Fruit fly (Drosophila melanogaster) whole organism, embryonic: ENCODE data around the gene CalpB.

Experiments
- CG12769 ChIP-seq: fragments of 200-800 bp; sonication (Bioruptor generic); optimal IDR thresholded peaks from 2 replicates; lab custom pipeline; 2019; ENCODE audit warnings: missing biosample characterization, mild to moderate bottlenecking, missing genetic modification characterization, moderate library complexity
- CG13123 ChIP-seq: fragments of 200-800 bp; sonication (Bioruptor generic); optimal IDR thresholded peaks from 2 replicates; lab custom pipeline; 2016; ENCODE audit warnings: missing biosample characterization, missing genetic modification characterization
- CG13424 ChIP-seq: fragments of 200-800 bp; sonication (Bioruptor generic); optimal IDR thresholded peaks from 2 replicates; lab custom pipeline; 2019; ENCODE audit warnings: missing biosample characterization, mild to moderate bottlenecking, missing genetic modification characterization, moderate library complexity
- CG13894 ChIP-seq: fragments of 200-800 bp; sonication (Bioruptor generic); optimal IDR thresholded peaks from 3 replicates; lab custom pipeline; 2018; ENCODE audit warnings: missing biosample characterization, mild to moderate bottlenecking, missing genetic modification characterization, moderate library complexity
- CG14050 ChIP-seq: fragments of 200-800 bp; sonication (Bioruptor generic); IDR thresholded peaks from 3 replicates; pipeline ENCODE4 v1.3.6; 2022; ENCODE audit warnings: missing biosample characterization, missing genetic modification characterization
- CG14710 ChIP-seq: fragments of 200-800 bp; sonication (Bioruptor generic); optimal IDR thresholded peaks from 3 replicates; lab custom pipeline; 2019; ENCODE audit warnings: missing biosample characterization, mild to moderate bottlenecking, missing genetic modification characterization, moderate library complexity
- CG15514 ChIP-seq: fragments of 200-800 bp; sonication (Bioruptor generic); optimal IDR thresholded peaks from 3 replicates; lab custom pipeline; 2017; ENCODE audit warnings: missing biosample characterization, missing genetic modification characterization, mild to moderate bottlenecking, moderate library complexity, missing genetic modification reagents
- CG1647 ChIP-seq: fragments of 200-800 bp; sonication (Bioruptor generic); optimal IDR thresholded peaks from 3 replicates; lab custom pipeline; 2016; ENCODE audit warnings: missing biosample characterization, missing genetic modification characterization
- CG16779 ChIP-seq: fragments of 200-800 bp; sonication (Bioruptor generic); IDR thresholded peaks from 2 replicates; pipeline ENCODE4 v1.3.6; 2022; ENCODE audit warnings: missing biosample characterization, missing genetic modification characterization
- CG17361 ChIP-seq: fragments of 200-800 bp; sonication (Bioruptor generic); IDR thresholded peaks from 3 replicates; pipeline ENCODE4 v1.3.6; 2022; ENCODE audit warnings: missing biosample characterization, missing genetic modification characterization
- CG1792 ChIP-seq: fragments of 200-800 bp; sonication (Bioruptor generic); optimal IDR thresholded peaks from 2 replicates; lab custom pipeline; 2016; ENCODE audit warnings: missing biosample characterization, missing genetic modification characterization
- CG18599 ChIP-seq: fragments of 200-800 bp; sonication (Bioruptor generic); optimal IDR thresholded peaks from 3 replicates; lab custom pipeline; 2017; ENCODE audit warnings: missing biosample characterization, missing genetic modification characterization, mild to moderate bottlenecking, moderate library complexity, missing genetic modification reagents
- CG2116 ChIP-seq: fragments of 200-800 bp; sonication (Bioruptor generic); optimal IDR thresholded peaks from 3 replicates; lab custom pipeline; 2018; ENCODE audit warnings: missing biosample characterization, mild to moderate bottlenecking, missing genetic modification characterization
- CG2129 ChIP-seq: fragments of 200-800 bp; sonication (Bioruptor generic); IDR thresholded peaks from 2 replicates; pipeline ENCODE4 v1.3.6; 2022; ENCODE audit warnings: missing biosample characterization, missing genetic modification characterization; ENCODE audit not compliant: partially characterized antibody
- CG32772 ChIP-seq: fragments of 200-800 bp; sonication (Bioruptor generic); IDR thresholded peaks from 2 replicates; pipeline ENCODE4 v1.3.6; 2022; ENCODE audit warnings: missing biosample characterization, missing genetic modification characterization
- CG3726 ChIP-seq: fragments of 200-800 bp; sonication (Bioruptor generic); IDR thresholded peaks from 3 replicates; pipeline ENCODE4, ENCODE4 v1.3.6; 2022; ENCODE audit warnings: missing biosample characterization, missing genetic modification characterization
- CG4820 ChIP-seq: fragments of 200-800 bp; sonication (Bioruptor generic); optimal IDR thresholded peaks from 3 replicates; lab custom pipeline; 2016; ENCODE audit warnings: missing biosample characterization, missing genetic modification characterization
- CG7357 ChIP-seq: fragments of 200-800 bp; sonication (Bioruptor generic); IDR thresholded peaks from 3 replicates; pipeline ENCODE4 v1.3.6; 2022; ENCODE audit warnings: missing biosample characterization, missing genetic modification characterization
- CG8478 ChIP-seq: fragments of >200 bp; optimal IDR thresholded peaks from 2 replicates; lab custom pipeline; 2018
- CHES-1-like ChIP-seq: fragments of 200-800 bp; sonication (Bioruptor generic); optimal IDR thresholded peaks from 2 replicates; lab custom pipeline; 2016; ENCODE audit warnings: missing biosample characterization, missing genetic modification characterization
- Chrac-16 ChIP-seq: fragments of 200-800 bp; sonication (Bioruptor generic); optimal IDR thresholded peaks from 3 replicates; lab custom pipeline; 2016; ENCODE audit warnings: missing biosample characterization, missing genetic modification characterization
- CoRest ChIP-seq: fragments of 200-800 bp; sonication (Bioruptor generic); optimal IDR thresholded peaks from 3 replicates; lab custom pipeline; 2018; ENCODE audit warnings: missing biosample characterization, mild to moderate bottlenecking, missing genetic modification characterization, moderate library complexity
- Dbx ChIP-seq: fragments of 200-800 bp; sonication (Bioruptor generic); IDR thresholded peaks from 3 replicates; pipeline ENCODE4 v1.3.6; 2022; ENCODE audit warnings: missing biosample characterization, missing genetic modification characterization
- E2f1 ChIP-seq: fragments of 200-800 bp; sonication (Bioruptor generic); IDR thresholded peaks from 2 replicates; pipeline ENCODE4 v1.3.6; 2022; ENCODE audit warnings: missing biosample characterization, missing genetic modification characterization
- Ets97D ChIP-seq: fragments of 200-800 bp; sonication (Bioruptor generic); optimal IDR thresholded peaks from 3 replicates; lab custom pipeline; 2016; ENCODE audit warnings: missing biosample characterization, missing genetic modification characterization
- HLH54F ChIP-seq: fragments of 200-800 bp; sonication (Bioruptor generic); optimal IDR thresholded peaks from 3 replicates; lab custom pipeline; 2016; ENCODE audit warnings: missing biosample characterization, missing genetic modification characterization
- Jarid2 ChIP-seq: fragments of 200-800 bp; sonication (Bioruptor generic); optimal IDR thresholded peaks from 3 replicates; lab custom pipeline; 2017; ENCODE audit warnings: mild to moderate bottlenecking, missing biosample characterization, missing genetic modification reagents, missing genetic modification characterization
- MTF-1 ChIP-seq: fragments of 200-800 bp; sonication (Bioruptor generic); optimal IDR thresholded peaks from 2 replicates; lab custom pipeline; 2018; ENCODE audit warnings: missing biosample characterization, mild to moderate bottlenecking, missing genetic modification characterization, borderline replicate concordance
- Optix ChIP-seq: fragments of 200-800 bp; sonication (Bioruptor generic); IDR thresholded peaks from 3 replicates; pipeline ENCODE4 v1.3.6; 2022; ENCODE audit warnings: missing biosample characterization, missing genetic modification characterization
- Poxn ChIP-seq: fragments of 200-800 bp; sonication (Bioruptor generic); IDR thresholded peaks from 2 replicates; pipeline ENCODE4 v1.3.6; 2022; ENCODE audit warnings: missing biosample characterization, missing genetic modification characterization
- Stat92E ChIP-seq, 3 experiments: fragments of >200 bp in 2 of 3; fragments of 200-800 bp in 1 of 3; sonication (Bioruptor generic) in 1 of 3; optimal IDR thresholded peaks; 2 replicates each; lab custom pipeline; 2017 to 2019; ENCODE audit warnings: missing biosample characterization in 3 of 3, missing genetic modification characterization in 3 of 3, mild to moderate bottlenecking in 1 of 3, moderate library complexity in 1 of 3
- Xbp1 ChIP-seq: fragments of 200-800 bp; sonication (Bioruptor generic); optimal IDR thresholded peaks from 3 replicates; lab custom pipeline; 2016; ENCODE audit warnings: missing biosample characterization, mild to moderate bottlenecking, missing genetic modification characterization
- YL-1 ChIP-seq: fragments of 200-800 bp; sonication (Bioruptor generic); optimal IDR thresholded peaks from 3 replicates; lab custom pipeline; 2017; ENCODE audit warnings: missing biosample characterization, mild to moderate bottlenecking, missing genetic modification characterization
- bcd ChIP-seq: fragments of 200-800 bp; sonication (Bioruptor generic); optimal IDR thresholded peaks from 2 replicates; lab custom pipeline; 2017; ENCODE audit warnings: missing biosample characterization, mild to moderate bottlenecking, missing genetic modification characterization
- btn ChIP-seq: fragments of 200-800 bp; sonication (Bioruptor generic); optimal IDR thresholded peaks from 2 replicates; lab custom pipeline; 2016; ENCODE audit warnings: missing biosample characterization, missing genetic modification characterization
- dan ChIP-seq: fragments of 200-800 bp; sonication (Bioruptor generic); IDR thresholded peaks from 2 replicates; pipeline ENCODE4 v1.3.6; 2022; ENCODE audit warnings: missing biosample characterization, missing genetic modification characterization
- esg ChIP-seq: fragments of 200-800 bp; sonication (Bioruptor generic); conservative IDR thresholded peaks from 2 replicates; pipeline ENCODE4 v1.3.6; 2022; ENCODE audit warnings: missing biosample characterization, missing genetic modification characterization
- hbn ChIP-seq: fragments of 200-800 bp; sonication (Bioruptor generic); IDR thresholded peaks from 2 replicates; pipeline ENCODE4 v1.3.6; 2022; ENCODE audit warnings: missing biosample characterization, missing genetic modification characterization; ENCODE audit not compliant: partially characterized antibody
- inv ChIP-seq: fragments of 200-800 bp; sonication (Bioruptor generic); IDR thresholded peaks from 2 replicates; pipeline ENCODE4 v1.3.6; 2022; ENCODE audit warnings: missing biosample characterization, missing genetic modification characterization; ENCODE audit not compliant: partially characterized antibody
- jing ChIP-seq: fragments of 200-800 bp; sonication (Bioruptor generic); optimal IDR thresholded peaks from 2 replicates; lab custom pipeline; 2018; ENCODE audit warnings: missing biosample characterization, mild to moderate bottlenecking, missing genetic modification characterization
- nau ChIP-seq: fragments of 200-800 bp; sonication (Bioruptor generic); optimal IDR thresholded peaks from 3 replicates; lab custom pipeline; 2017; ENCODE audit warnings: missing biosample characterization, mild to moderate bottlenecking, missing genetic modification characterization, missing genetic modification reagents
- odd ChIP-seq: fragments of 200-800 bp; sonication (Bioruptor generic); optimal IDR thresholded peaks from 2 replicates; lab custom pipeline; 2017; ENCODE audit warnings: missing biosample characterization, mild to moderate bottlenecking, missing genetic modification characterization
- peb ChIP-seq: fragments of 200-800 bp; sonication (Bioruptor generic); IDR thresholded peaks from 2 replicates; pipeline ENCODE4 v1.3.6; 2022; ENCODE audit warnings: missing biosample characterization, missing genetic modification characterization
- pzg ChIP-seq: fragments of 200-800 bp; sonication (Bioruptor generic); optimal IDR thresholded peaks from 3 replicates; lab custom pipeline; 2018; ENCODE audit warnings: missing biosample characterization, mild to moderate bottlenecking, missing genetic modification characterization, moderate library complexity
- schlank ChIP-seq: fragments of 200-800 bp; sonication (Bioruptor generic); optimal IDR thresholded peaks from 2 replicates; lab custom pipeline; 2018; ENCODE audit warnings: missing biosample characterization, mild to moderate bottlenecking, missing genetic modification characterization
- slp2 ChIP-seq: fragments of 200-800 bp; sonication (Bioruptor generic); optimal IDR thresholded peaks from 2 replicates; lab custom pipeline; 2016; ENCODE audit warnings: missing biosample characterization, missing genetic modification characterization
- tgo ChIP-seq: fragments of 200-800 bp; sonication (Bioruptor generic); IDR thresholded peaks from 3 replicates; pipeline ENCODE4 v1.3.6; 2022; ENCODE audit warnings: missing biosample characterization, missing genetic modification characterization
- toy ChIP-seq: fragments of 200-800 bp; sonication (Bioruptor generic); IDR thresholded peaks from 2 replicates; pipeline ENCODE4 v1.3.6; 2022; ENCODE audit warnings: missing biosample characterization, missing genetic modification characterization
- trem ChIP-seq: fragments of 200-800 bp; optimal IDR thresholded peaks from 3 replicates; lab custom pipeline; 2019; ENCODE audit warnings: missing biosample characterization, mild to moderate bottlenecking, missing genetic modification characterization, moderate library complexity
- trh ChIP-seq: fragments of 200-800 bp; sonication (Bioruptor generic); optimal IDR thresholded peaks from 2 replicates; lab custom pipeline; 2016; ENCODE audit warnings: missing biosample characterization, missing genetic modification characterization
- wdn ChIP-seq: fragments of 200-800 bp; sonication (Bioruptor generic); IDR thresholded peaks from 2 replicates; pipeline ENCODE4 v1.3.6; 2022; ENCODE audit warnings: missing biosample characterization, missing genetic modification characterization

Gene CalpB

dm6 chr3L:9859624-9860023 is 28.9 kb upstream of the CalpB start, which contains the start of gene CG10809 (continued):
- TF ChIP-seq Xbp1 (GFP tag; lab: Kevin White, UChicago), result peak; percentile 39
- no peak for TF ChIP-seq CG7357 (GFP tag; lab: Robert Waterston, UW)
- peak; percentile 91 for TF ChIP-seq inv (GFP tag; lab: Robert Waterston, UW)
- TF ChIP-seq Dbx, result peak; percentile 28; the same call in 1 of the 3 replicates
- TF ChIP-seq tgo (GFP tag; lab: Robert Waterston, UW), result no peak
- TF ChIP-seq YL-1 (GFP tag; lab: Kevin White, UChicago), result peak; percentile 88
- no peak for TF ChIP-seq E2f1 (GFP tag; lab: Robert Waterston, UW)
- TF ChIP-seq CG17361 (GFP tag; lab: Robert Waterston, UW), result peak; percentile 56; the same call in 2 of the 3 replicates
- TF ChIP-seq CG14050 (GFP tag; lab: Robert Waterston, UW), result no peak
- TF ChIP-seq trem, result peak; percentile 80
- no peak for TF ChIP-seq CG3726 (GFP tag; lab: Robert Waterston, UW)
- TF ChIP-seq jing (GFP tag; lab: Kevin White, UChicago), result no peak
- peak; percentile 38 for TF ChIP-seq trh
- no peak for TF ChIP-seq dan (GFP tag; lab: Robert Waterston, UW)
- peak; percentile 21 for TF ChIP-seq Chrac-16 (GFP tag; lab: Kevin White, UChicago)
- no peak for TF ChIP-seq schlank (tag; lab: Kevin White, UChicago)
- TF ChIP-seq peb (GFP tag; lab: Robert Waterston, UW), result no peak
- TF ChIP-seq CG14710 (tag; lab: Kevin White, UChicago), result peak; percentile 79
- no peak for TF ChIP-seq CG12769 (tag; lab: Kevin White, UChicago)
- peak; percentile 48 for TF ChIP-seq CoRest (tag; lab: Kevin White, UChicago)
- TF ChIP-seq CG13424, result peak; percentile 16
- TF ChIP-seq btn, result no peak
- peak; percentile 34 for TF ChIP-seq bcd (GFP tag; lab: Kevin White, UChicago)
- TF ChIP-seq CG2129, result peak; percentile 83
- no peak for TF ChIP-seq esg (GFP tag; lab: Robert Waterston, UW)
- no peak for TF ChIP-seq Stat92E (GFP tag; optimal IDR thresholded peaks at IDR 0.05; lab: Kevin White, UChicago)
- no peak for TF ChIP-seq wdn (GFP tag; lab: Robert Waterston, UW)
- TF ChIP-seq slp2 (GFP tag; lab: Kevin White, UChicago), result peak; percentile 7
- no peak for TF ChIP-seq CG1647 (GFP tag; lab: Kevin White, UChicago)
- TF ChIP-seq CG18599 (GFP tag; lab: Kevin White, UChicago), result no peak
- TF ChIP-seq toy, result no peak
- no peak for TF ChIP-seq CG32772
- no peak for TF ChIP-seq Jarid2 (GFP tag; lab: Kevin White, UChicago)
- TF ChIP-seq hbn (GFP tag; lab: Robert Waterston, UW), result peak; percentile 79
- peak; percentile 25 for TF ChIP-seq CG13123 (GFP tag; lab: Kevin White, UChicago)
- TF ChIP-seq pzg (GFP tag; lab: Kevin White, UChicago), result peak; percentile 85
- TF ChIP-seq CG13894 (tag; lab: Kevin White, UChicago), result peak; percentile 32
- no peak for TF ChIP-seq odd (GFP tag; lab: Kevin White, UChicago)
- TF ChIP-seq CG1792 (GFP tag; lab: Kevin White, UChicago), result peak; percentile 20
- TF ChIP-seq nau (GFP tag; lab: Kevin White, UChicago), result no peak
- TF ChIP-seq Optix, result no peak
- peak; percentile 19 for TF ChIP-seq CG4820 (GFP tag; lab: Kevin White, UChicago)
- no peak for TF ChIP-seq HLH54F (GFP tag; lab: Kevin White, UChicago)
- no peak for TF ChIP-seq CG16779
- TF ChIP-seq Ets97D (GFP tag; lab: Kevin White, UChicago), result peak; percentile 55
- peak; percentile 87 for TF ChIP-seq CG15514
- peak; percentile 69 for TF ChIP-seq CHES-1-like (GFP tag; lab: Kevin White, UChicago)
- no peak for TF ChIP-seq Poxn
- no peak for TF ChIP-seq CG8478 (lab: Kevin White, UChicago)
- no peak for TF ChIP-seq MTF-1 (GFP tag; lab: Kevin White, UChicago)
- peak; percentile 85 for TF ChIP-seq CG2116 (GFP tag; lab: Kevin White, UChicago)
